Fruit fly (Drosophila melanogaster): ENCODE results near the gene Kal1.

Kal1 gene

DNA sequence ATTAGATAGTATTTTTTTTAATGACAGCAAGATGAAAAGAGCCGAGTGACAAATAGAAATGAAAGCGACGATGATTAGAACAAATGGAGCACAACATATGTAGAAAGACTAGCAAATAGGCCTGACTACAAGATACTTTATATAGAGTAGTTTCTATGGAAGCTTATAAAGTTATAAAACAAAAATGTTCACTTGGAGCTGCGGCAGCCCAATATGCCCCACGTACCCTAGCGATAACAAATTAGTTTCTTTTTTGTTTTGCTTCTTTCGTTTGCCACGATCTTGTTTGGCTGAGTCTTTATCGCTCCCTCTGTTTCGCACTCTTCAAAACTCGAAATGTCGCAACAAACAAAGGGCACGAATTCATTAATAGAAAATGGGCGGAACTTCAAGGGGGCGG is 40.5 kb upstream of the Kal1 start:
- TF ChIP-seq cic (GFP tag; optimal IDR thresholded peaks at IDR 0.05): no peak
- TF ChIP-seq tj (GFP tag; optimal IDR thresholded peaks at IDR 0.05): no peak
- no peak for TF ChIP-seq CG7101 (tag; optimal IDR thresholded peaks at IDR 0.05)
- no peak for TF ChIP-seq ovo (GFP tag; optimal IDR thresholded peaks at IDR 0.05)
- TF ChIP-seq Hr96 (GFP tag; optimal IDR thresholded peaks at IDR 0.05): no peak
- no peak for TF ChIP-seq CG33017 (tag; optimal IDR thresholded peaks at IDR 0.05)

DNA sequence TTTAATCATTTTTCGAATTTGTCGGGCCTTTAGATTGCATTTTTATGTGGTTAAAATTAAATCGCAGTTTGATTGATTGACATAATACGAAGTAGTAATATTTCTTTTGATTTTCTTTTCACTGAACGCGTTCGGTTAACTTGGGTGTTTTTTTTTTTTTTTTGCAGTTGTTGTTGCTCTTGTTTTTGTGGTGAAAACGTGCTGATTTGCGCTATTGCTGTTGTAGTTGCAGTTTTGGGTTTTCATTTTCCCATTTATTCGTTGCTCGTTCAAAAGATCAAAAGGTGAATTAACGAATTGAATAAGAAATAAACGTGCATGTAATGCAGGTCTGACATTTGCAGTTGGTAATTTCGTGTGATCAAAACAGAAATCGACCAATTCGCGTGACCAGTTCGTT is 39.8 kb upstream of the Kal1 start:
- TF ChIP-seq ovo (GFP tag; optimal IDR thresholded peaks at IDR 0.05) (no peak), tj (GFP tag; optimal IDR thresholded peaks at IDR 0.05) (peak; percentile 71), CG1620 (GFP tag; optimal IDR thresholded peaks at IDR 0.05) (no peak)

DNA sequence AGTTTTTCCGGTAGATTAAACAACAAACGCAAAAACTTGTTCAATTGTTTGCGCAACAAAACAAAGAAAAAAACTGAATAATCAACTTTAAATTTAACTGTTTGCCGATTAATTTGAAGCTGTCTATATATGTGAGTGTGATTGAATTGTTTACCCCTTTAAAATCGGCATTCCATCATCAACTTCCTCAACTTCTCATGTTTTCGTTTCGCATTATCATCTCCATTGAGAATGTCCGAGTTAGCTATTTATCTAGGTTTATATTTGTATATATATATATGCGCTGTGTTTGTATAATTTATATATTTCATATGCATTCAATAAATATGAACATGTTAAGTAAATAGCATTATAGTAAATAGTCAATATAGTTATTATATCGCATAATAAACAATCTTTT is 38.8 kb upstream of the Kal1 start:
- TF ChIP-seq toe (GFP tag; optimal IDR thresholded peaks at IDR 0.05) (no peak), kay (GFP tag; ENCODE audit: borderline replicate concordance) (peak; percentile 76)

DNA sequence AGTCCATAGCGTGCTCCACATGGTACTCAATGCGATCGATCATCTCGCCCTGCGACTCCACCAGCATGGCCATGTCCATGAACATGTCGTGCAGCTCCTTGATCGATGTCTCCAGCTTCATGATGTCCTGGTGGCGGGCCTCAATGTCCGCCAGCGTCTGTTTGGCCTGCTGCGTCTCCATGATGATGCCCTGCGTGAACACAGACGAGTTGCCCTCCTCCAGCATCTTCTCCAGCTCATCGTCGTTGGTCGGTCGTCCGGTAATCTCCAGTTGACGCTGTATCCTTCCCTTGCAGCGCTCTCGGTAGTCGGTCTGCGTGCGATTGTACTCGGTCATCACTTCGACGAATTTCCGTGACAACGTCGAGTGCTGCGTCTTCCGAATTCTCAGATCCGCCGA is 37.5 kb upstream of the Kal1 start:
- no peak for TF ChIP-seq CG14711 (tag; optimal IDR thresholded peaks at IDR 0.05)
- no peak for TF ChIP-seq CG5204 (GFP tag; optimal IDR thresholded peaks at IDR 0.05)
- TF ChIP-seq CG12768 (GFP tag; optimal IDR thresholded peaks at IDR 0.05): no peak
- TF ChIP-seq Crg-1 (GFP tag; optimal IDR thresholded peaks at IDR 0.05): no peak
- no peak for TF ChIP-seq cic (GFP tag; optimal IDR thresholded peaks at IDR 0.05)
- no peak for TF ChIP-seq CG11617 (GFP tag; optimal IDR thresholded peaks at IDR 0.05)
- TF ChIP-seq CG7101 (tag; optimal IDR thresholded peaks at IDR 0.05): no peak
- no peak for TF ChIP-seq CG1620 (GFP tag; optimal IDR thresholded peaks at IDR 0.05)
- TF ChIP-seq cnc (optimal IDR thresholded peaks at IDR 0.05): no peak
- no peak for TF ChIP-seq CG7045 (GFP tag; optimal IDR thresholded peaks at IDR 0.05)
- TF ChIP-seq ovo (GFP tag; optimal IDR thresholded peaks at IDR 0.05): no peak
- no peak for TF ChIP-seq Hr96 (GFP tag; optimal IDR thresholded peaks at IDR 0.05)
- TF ChIP-seq tj (GFP tag; optimal IDR thresholded peaks at IDR 0.05): no peak
- TF ChIP-seq Mnt (GFP tag; optimal IDR thresholded peaks at IDR 0.05): no peak
- no peak for TF ChIP-seq toe (GFP tag; optimal IDR thresholded peaks at IDR 0.05)

DNA sequence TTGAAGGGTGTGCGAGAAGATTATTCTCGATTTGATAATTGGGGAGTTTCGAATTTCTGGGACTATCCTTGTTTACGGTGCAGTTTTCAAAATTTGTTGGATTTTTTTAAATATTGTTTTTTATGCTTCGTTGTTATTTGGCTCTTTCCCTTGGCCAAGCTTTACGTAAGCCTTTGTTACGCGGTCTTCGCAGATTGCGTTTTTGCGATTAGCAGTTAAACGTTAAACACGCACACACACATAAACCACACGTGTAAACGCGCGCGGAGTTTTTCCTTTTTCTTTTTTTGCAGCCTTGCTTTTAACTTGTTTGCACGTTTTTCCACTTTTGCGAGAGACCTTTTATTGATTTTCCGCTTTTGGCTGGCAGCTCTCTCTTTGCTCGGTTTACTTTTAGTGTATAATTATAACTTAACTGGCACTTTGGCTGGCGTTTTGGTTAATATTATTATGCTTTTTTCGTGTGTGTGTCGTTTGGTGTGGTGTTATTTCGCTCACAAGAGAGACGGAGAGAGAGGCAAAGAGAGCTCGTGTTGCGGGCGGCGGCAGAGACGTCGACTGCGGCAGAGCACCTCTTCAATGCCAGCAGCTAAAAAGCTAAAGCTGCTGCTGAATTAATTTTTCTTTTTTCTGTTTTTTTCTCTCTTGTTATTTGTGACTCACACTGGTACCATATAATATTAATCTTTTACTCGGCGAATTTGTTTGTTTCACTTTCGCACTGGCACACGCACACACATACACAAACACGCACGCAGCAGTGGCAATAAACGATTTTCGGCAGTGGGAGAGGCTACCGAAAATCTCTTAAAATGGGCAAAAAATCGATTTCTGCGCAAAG is 36.5 kb upstream of the Kal1 start:
- peak; percentile 76 for TF ChIP-seq kay (GFP tag; ENCODE audit: borderline replicate concordance)
- peak; percentile 48 for TF ChIP-seq tj (GFP tag; optimal IDR thresholded peaks at IDR 0.05)
- TF ChIP-seq CG14711 (tag; optimal IDR thresholded peaks at IDR 0.05): no peak
- no peak for TF ChIP-seq CG5204 (GFP tag; optimal IDR thresholded peaks at IDR 0.05)

DNA sequence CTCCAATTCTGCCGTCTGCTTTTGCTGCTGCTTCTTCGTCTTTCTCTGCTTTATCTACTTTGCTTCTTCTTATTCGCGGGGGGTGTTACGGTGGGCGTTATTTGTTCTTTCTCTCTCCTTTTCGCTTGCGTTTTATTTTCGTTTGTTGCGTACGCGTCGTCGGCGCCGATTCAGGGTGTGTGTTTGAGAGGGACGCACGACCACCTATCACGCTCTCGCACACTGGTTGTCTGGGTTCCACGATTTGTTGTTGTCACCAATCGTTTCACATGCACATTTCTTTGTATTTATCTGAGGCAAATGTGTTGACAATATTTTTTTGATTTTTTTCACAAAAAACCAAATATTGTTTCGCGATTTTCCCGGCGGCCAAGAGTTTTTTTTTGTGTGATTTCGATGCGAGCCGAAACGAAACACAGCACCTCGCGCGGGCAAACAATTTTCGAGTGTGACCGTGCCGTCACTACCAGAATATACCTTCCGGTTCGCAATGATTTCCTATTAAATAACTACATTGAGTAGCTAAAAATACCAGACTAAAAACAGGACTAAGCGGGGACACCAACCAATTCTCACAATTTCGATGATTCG is 35.8 kb upstream of the Kal1 start, which contains the start of gene Syx1A:
Syx1A (minus strand) TSS at position 452 of the 591 bp plus-strand sequence.
- no peak for TF ChIP-seq CG7045 (GFP tag; optimal IDR thresholded peaks at IDR 0.05)
- no peak for TF ChIP-seq Clk (GFP tag; optimal IDR thresholded peaks at IDR 0.05)
- peak; percentile 52 for TF ChIP-seq cic (GFP tag; optimal IDR thresholded peaks at IDR 0.05)
- TF ChIP-seq CG1620 (GFP tag; optimal IDR thresholded peaks at IDR 0.05): peak; percentile 34
- peak; percentile 49 for TF ChIP-seq bab1 (GFP tag; optimal IDR thresholded peaks at IDR 0.05)
- TF ChIP-seq Crg-1 (GFP tag; optimal IDR thresholded peaks at IDR 0.05): peak; percentile 34
- peak; percentile 19 for TF ChIP-seq Hr96 (GFP tag; optimal IDR thresholded peaks at IDR 0.05)
- peak; percentile 47 for TF ChIP-seq Mnt (GFP tag; optimal IDR thresholded peaks at IDR 0.05)
- TF ChIP-seq CG11617 (GFP tag; optimal IDR thresholded peaks at IDR 0.05): peak; percentile 34
- TF ChIP-seq CG33017 (tag; optimal IDR thresholded peaks at IDR 0.05): peak; percentile 33
- no peak for TF ChIP-seq toe (GFP tag; optimal IDR thresholded peaks at IDR 0.05)
- peak; percentile 64 for TF ChIP-seq tj (GFP tag; optimal IDR thresholded peaks at IDR 0.05)
- no peak for TF ChIP-seq CG7101 (tag; optimal IDR thresholded peaks at IDR 0.05)
- no peak for TF ChIP-seq cnc (optimal IDR thresholded peaks at IDR 0.05)
- TF ChIP-seq pad (GFP tag; optimal IDR thresholded peaks at IDR 0.05): no peak
- peak; percentile 26 for TF ChIP-seq ovo (GFP tag; optimal IDR thresholded peaks at IDR 0.05)
- TF ChIP-seq CG5204 (GFP tag; optimal IDR thresholded peaks at IDR 0.05): peak; percentile 3
- TF ChIP-seq CG12768 (GFP tag; optimal IDR thresholded peaks at IDR 0.05): no peak
- no peak for TF ChIP-seq kay (GFP tag; ENCODE audit: borderline replicate concordance)
- peak; percentile 28 for TF ChIP-seq CG14711 (tag; optimal IDR thresholded peaks at IDR 0.05)

DNA sequence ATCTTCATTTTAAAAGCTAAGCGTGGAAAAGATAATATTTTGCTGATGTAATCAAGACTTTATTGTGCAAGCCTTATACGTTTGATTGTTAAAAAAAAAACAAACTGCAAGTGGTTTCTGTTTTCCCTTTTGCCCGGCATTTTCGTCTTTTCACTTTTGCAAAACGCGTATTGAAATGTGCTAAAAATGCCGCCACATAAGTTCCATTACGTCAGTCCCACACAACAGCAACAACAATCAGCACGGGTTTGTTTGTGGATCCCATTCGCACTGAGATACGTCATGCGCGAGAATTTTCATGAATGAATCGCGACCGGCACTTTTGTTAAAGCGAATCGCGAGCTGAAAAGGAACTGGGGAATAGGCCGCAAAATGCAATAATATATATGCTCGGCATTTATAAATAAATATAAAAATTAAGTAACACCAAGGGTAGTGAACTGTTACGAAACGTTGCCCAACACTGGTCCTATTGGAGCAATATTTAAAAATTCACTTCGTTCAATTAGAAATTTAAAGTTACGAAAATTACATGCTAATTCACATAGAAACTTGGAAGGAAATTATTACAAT is 35.0 kb upstream of the Kal1 start:
- TF ChIP-seq ovo (GFP tag; optimal IDR thresholded peaks at IDR 0.05) (peak; percentile 5), kay (GFP tag; ENCODE audit: borderline replicate concordance) (no peak), CG5204 (GFP tag; optimal IDR thresholded peaks at IDR 0.05) (peak; percentile 62), CG11617 (GFP tag; optimal IDR thresholded peaks at IDR 0.05) (peak; percentile 60), Clk (GFP tag; optimal IDR thresholded peaks at IDR 0.05) (no peak), pad (GFP tag; optimal IDR thresholded peaks at IDR 0.05) (peak; percentile 44), CG7101 (tag; optimal IDR thresholded peaks at IDR 0.05) (peak; percentile 78), CG12768 (GFP tag; optimal IDR thresholded peaks at IDR 0.05) (peak; percentile 80), CG1620 (GFP tag; optimal IDR thresholded peaks at IDR 0.05) (peak; percentile 65), Hr96 (GFP tag; optimal IDR thresholded peaks at IDR 0.05) (no peak), CG14711 (tag; optimal IDR thresholded peaks at IDR 0.05) (peak; percentile 68), Mnt (GFP tag; optimal IDR thresholded peaks at IDR 0.05) (peak; percentile 88), cic (GFP tag; optimal IDR thresholded peaks at IDR 0.05) (peak; percentile 94), toe (GFP tag; optimal IDR thresholded peaks at IDR 0.05) (peak; percentile 24), CG33017 (tag; optimal IDR thresholded peaks at IDR 0.05) (peak; percentile 77), cnc (optimal IDR thresholded peaks at IDR 0.05) (no peak), CG7045 (GFP tag; optimal IDR thresholded peaks at IDR 0.05) (peak; percentile 59), Crg-1 (GFP tag; optimal IDR thresholded peaks at IDR 0.05) (peak; percentile 64), tj (GFP tag; optimal IDR thresholded peaks at IDR 0.05) (no peak), bab1 (GFP tag; optimal IDR thresholded peaks at IDR 0.05) (peak; percentile 87)

All from whole organism, adult.